Worm (Caenorhabditis elegans) whole organism, early embryonic: ENCODE data around the gene ceh-30.

ENCODE experiments used
- B0310.2 ChIP-seq: sonication (generic microtip); optimal IDR thresholded peaks from 2 replicates; lab custom pipeline; 2016; ENCODE audit warnings: mild to moderate bottlenecking, missing genetic modification characterization, missing compliant biosample characterization
- F13C5.2 ChIP-seq: sonication (generic microtip); optimal IDR thresholded peaks from 2 replicates; lab custom pipeline; 2017; ENCODE audit warnings: mild to moderate bottlenecking, missing genetic modification characterization, inconsistent platforms, missing compliant biosample characterization
- aly-1 ChIP-seq: sonication (generic microtip); optimal IDR thresholded peaks from 2 replicates; lab custom pipeline; 2016; ENCODE audit warnings: missing genetic modification characterization, missing compliant biosample characterization
- ama-1 ChIP-seq: fragments of 150-350 bp; optimal IDR thresholded peaks from 2 replicates; lab custom pipeline; 2014
- ceh-13 ChIP-seq: fragments of 200-800 bp; sonication (Bioruptor generic); optimal IDR thresholded peaks from 2 replicates; lab custom pipeline; 2018; ENCODE audit warnings: mild to moderate bottlenecking, missing genetic modification characterization, missing compliant biosample characterization
- ceh-36 ChIP-seq: sonication (generic microtip); optimal IDR thresholded peaks from 2 replicates; lab custom pipeline; 2016; ENCODE audit warnings: missing genetic modification characterization, inconsistent platforms, missing compliant biosample characterization
- ets-7 ChIP-seq: sonication (generic microtip); optimal IDR thresholded peaks from 2 replicates; lab custom pipeline; 2016; ENCODE audit warnings: missing genotype, missing genetic modification characterization, missing compliant biosample characterization
- flt-1 ChIP-seq: fragments of 200-800 bp; sonication (Bioruptor generic); IDR thresholded peaks from 2 replicates; pipeline ENCODE4 v1.3.6; 2022; ENCODE audit warnings: missing genetic modification characterization, missing compliant biosample characterization
- hmbx-1 ChIP-seq: sonication (generic microtip); optimal IDR thresholded peaks from 2 replicates; lab custom pipeline; 2016; ENCODE audit warnings: mild to moderate bottlenecking, missing genetic modification characterization, missing compliant biosample characterization
- hmg-4 ChIP-seq: fragments of 200-800 bp; sonication (Bioruptor generic); optimal IDR thresholded peaks from 2 replicates; lab custom pipeline; 2018; ENCODE audit warnings: mild to moderate bottlenecking, missing genetic modification characterization, missing compliant biosample characterization
- hnd-1 ChIP-seq: sonication (generic microtip); optimal IDR thresholded peaks from 2 replicates; lab custom pipeline; 2016; ENCODE audit warnings: missing genetic modification characterization, missing compliant biosample characterization
- pes-1 ChIP-seq: fragments of 200-800 bp; sonication (Bioruptor generic); IDR thresholded peaks from 2 replicates; pipeline ENCODE4 v1.3.6; 2022; ENCODE audit warnings: missing genetic modification reagents, missing genetic modification characterization, missing compliant biosample characterization
- scrt-1 ChIP-seq: fragments of 200-800 bp; sonication (Bioruptor generic); IDR thresholded peaks from 2 replicates; pipeline ENCODE4 v1.3.6; 2022; ENCODE audit warnings: missing genetic modification characterization, missing compliant biosample characterization
- sea-1 ChIP-seq: fragments of 200-800 bp; sonication (Bioruptor generic); conservative IDR thresholded peaks from 2 replicates; pipeline ENCODE4 v1.3.6; 2022; ENCODE audit warnings: missing genetic modification characterization, missing compliant biosample characterization
- tbx-11 ChIP-seq: fragments of 200-800 bp; sonication (Bioruptor generic); IDR thresholded peaks from 2 replicates; pipeline ENCODE4 v1.3.6; 2022; ENCODE audit warnings: missing genetic modification characterization, missing compliant biosample characterization
- tbx-37 ChIP-seq: fragments of 200-800 bp; sonication (Bioruptor generic); conservative IDR thresholded peaks from 2 replicates; pipeline ENCODE4 v1.3.6; 2022; ENCODE audit warnings: missing genetic modification reagents, missing genetic modification characterization, missing compliant biosample characterization
- tra-4 ChIP-seq: sonication (generic microtip); optimal IDR thresholded peaks from 2 replicates; lab custom pipeline; 2017; ENCODE audit warnings: missing genetic modification characterization, missing compliant biosample characterization

Gene ceh-30

ce11 chrX:3101562-3101961 is 38.2 kb downstream of the ceh-30 start:
- no peak for TF ChIP-seq B0310.2 (tag; lab: Kevin White, UChicago)
- TF ChIP-seq ama-1 (lab: Kevin White, UChicago): no peak
- TF ChIP-seq ceh-13 (GFP tag; lab: Kevin White, UChicago): no peak
- no peak for TF ChIP-seq aly-1 (tag; lab: Kevin White, UChicago)
- TF ChIP-seq F13C5.2 (tag; lab: Kevin White, UChicago): no peak
- no peak for TF ChIP-seq scrt-1 (GFP tag; lab: Robert Waterston, UW)
- TF ChIP-seq hmbx-1: no peak
- no peak for TF ChIP-seq ets-7 (tag; lab: Kevin White, UChicago)
- no peak for TF ChIP-seq hmg-4 (GFP tag; lab: Kevin White, UChicago)

- TF ChIP-seq scrt-1 (GFP tag; lab: Robert Waterston, UW): no peak
- TF ChIP-seq aly-1 (tag; lab: Kevin White, UChicago): no peak
- no peak for TF ChIP-seq tra-4 (tag; lab: Kevin White, UChicago)
- TF ChIP-seq sea-1: no peak
These were observed 38.8 kb downstream of the ceh-30 start, which contains the start of gene ztf-13 for ce11 chrX:3102165-3102564. TSS of gene ztf-13 (minus strand) at chrX:3102175.

ce11 chrX:3102817-3103216 is 39.4 kb downstream of the ceh-30 start:
- TF ChIP-seq ceh-13 (GFP tag; lab: Kevin White, UChicago): no peak
- TF ChIP-seq tbx-11 (GFP tag; lab: Robert Waterston, UW): peak; percentile 8; the same call in 1 of the 2 replicates
- peak; percentile 86 for TF ChIP-seq hmg-4 (GFP tag; lab: Kevin White, UChicago)
- no peak for TF ChIP-seq hmbx-1

ce11 chrX:3106137-3106536 is 42.8 kb downstream of the ceh-30 start, which contains the start of gene K10B3.5:
TSS of gene K10B3.5 (minus strand) at chrX:3106479.
- TF ChIP-seq sea-1: no peak
- peak; percentile 30 for TF ChIP-seq F13C5.2 (tag; lab: Kevin White, UChicago)

ce11 chrX:3108603-3109002 is 45.2 kb downstream of the ceh-30 start:
- no peak for TF ChIP-seq tbx-11 (GFP tag; lab: Robert Waterston, UW)
- TF ChIP-seq aly-1 (tag; lab: Kevin White, UChicago): no peak
- TF ChIP-seq tra-4 (tag; lab: Kevin White, UChicago): no peak
- no peak for TF ChIP-seq ceh-13 (GFP tag; lab: Kevin White, UChicago)
- no peak for TF ChIP-seq flt-1
- no peak for TF ChIP-seq ceh-36 (tag; lab: Kevin White, UChicago)
- TF ChIP-seq hmbx-1: no peak
- TF ChIP-seq tbx-37 (GFP tag; lab: Robert Waterston, UW): no peak
- TF ChIP-seq ets-7 (tag; lab: Kevin White, UChicago): no peak
- TF ChIP-seq sea-1: no peak
- no peak for TF ChIP-seq B0310.2 (tag; lab: Kevin White, UChicago)
- no peak for TF ChIP-seq F13C5.2 (tag; lab: Kevin White, UChicago)
- TF ChIP-seq pes-1 (GFP tag; lab: Robert Waterston, UW): no peak
- no peak for TF ChIP-seq ama-1 (lab: Kevin White, UChicago)

- TF ChIP-seq sea-1 (no peak), hnd-1 (tag; lab: Kevin White, UChicago) (no peak)
These were observed 47.2 kb downstream of the ceh-30 start, which contains the start of gene gpcp-1 for ce11 chrX:3110576-3110975. TSS of gene gpcp-1 (minus strand) at chrX:3110628.

- TF ChIP-seq hnd-1 (tag; lab: Kevin White, UChicago) (no peak), F13C5.2 (tag; lab: Kevin White, UChicago) (no peak), flt-1 (no peak), hmbx-1 (no peak), aly-1 (tag; lab: Kevin White, UChicago) (no peak), ceh-13 (GFP tag; lab: Kevin White, UChicago) (no peak), ceh-36 (tag; lab: Kevin White, UChicago) (no peak), tra-4 (tag; lab: Kevin White, UChicago) (no peak)
These were observed 47.7 kb downstream of the ceh-30 start for ce11 chrX:3111066-3111465.

- TF ChIP-seq B0310.2 (tag; lab: Kevin White, UChicago) (no peak), sea-1 (no peak), tbx-11 (GFP tag; lab: Robert Waterston, UW) (no peak), ama-1 (lab: Kevin White, UChicago) (no peak), hnd-1 (tag; lab: Kevin White, UChicago) (no peak), pes-1 (GFP tag; lab: Robert Waterston, UW) (no peak)
These were observed 48.3 kb downstream of the ceh-30 start for ce11 chrX:3111687-3112086.

- no peak for TF ChIP-seq tbx-37 (GFP tag; lab: Robert Waterston, UW)
These were observed 49.6 kb downstream of the ceh-30 start, which contains the start of gene gpd-3 for ce11 chrX:3112946-3113427. TSS of gene gpd-3 (minus strand) at chrX:3113341.
